Fruit fly (Drosophila melanogaster) whole organism, prepupa: ENCODE data around the gene CG2865.

Experiments
- CG10631 ChIP-seq: fragments of 200-800 bp; sonication (Bioruptor generic); optimal IDR thresholded peaks from 2 replicates; lab custom pipeline; 2016; ENCODE audit warnings: missing biosample characterization, missing genetic modification characterization
- CG10669 ChIP-seq: fragments of 200-800 bp; sonication (Bioruptor generic); optimal IDR thresholded peaks from 3 replicates; lab custom pipeline; 2018; ENCODE audit warnings: missing biosample characterization, mild to moderate bottlenecking, missing genetic modification characterization, moderate library complexity
- CG11294 ChIP-seq: fragments of 200-800 bp; sonication (Bioruptor generic); IDR thresholded peaks from 2 replicates; pipeline ENCODE4 v1.3.6; 2022; ENCODE audit warnings: missing biosample characterization, missing genetic modification characterization
- CG11762 ChIP-seq: fragments of 200-800 bp; sonication (Bioruptor generic); optimal IDR thresholded peaks from 3 replicates; lab custom pipeline; 2016; ENCODE audit warnings: missing biosample characterization, missing genetic modification characterization; ENCODE audit not compliant: insufficient read depth
- CG15336 ChIP-seq: fragments of 200-800 bp; sonication (Bioruptor generic); IDR thresholded peaks from 2 replicates; pipeline ENCODE4 v1.3.6; 2022; ENCODE audit warnings: missing biosample characterization, missing genetic modification characterization
- CG1621 ChIP-seq: fragments of 200-800 bp; sonication (Bioruptor generic); optimal IDR thresholded peaks from 3 replicates; lab custom pipeline; 2018; ENCODE audit warnings: missing biosample characterization, mild to moderate bottlenecking, missing genetic modification characterization
- CG16779 ChIP-seq: fragments of 200-800 bp; sonication (Bioruptor generic); optimal IDR thresholded peaks from 3 replicates; lab custom pipeline; 2017; ENCODE audit warnings: missing biosample characterization, mild to moderate bottlenecking, missing genetic modification characterization
- CG3032 ChIP-seq: fragments of 200-800 bp; optimal IDR thresholded peaks from 2 replicates; lab custom pipeline; 2019; ENCODE audit warnings: missing biosample characterization, mild to moderate bottlenecking, missing genetic modification characterization, moderate library complexity
- CG6163 ChIP-seq: fragments of 200-800 bp; sonication (Bioruptor generic); IDR thresholded peaks from 3 replicates; pipeline ENCODE4 v1.3.6; 2022; ENCODE audit warnings: missing biosample characterization, missing genetic modification characterization
- CG6276 ChIP-seq: fragments of 200-800 bp; sonication (Bioruptor generic); optimal IDR thresholded peaks from 2 replicates; lab custom pipeline; 2017; ENCODE audit warnings: missing biosample characterization, mild to moderate bottlenecking, missing genetic modification characterization
- CG6808 ChIP-seq: fragments of 200-800 bp; sonication (Bioruptor generic); optimal IDR thresholded peaks from 3 replicates; lab custom pipeline; 2017; ENCODE audit warnings: missing biosample characterization, missing genetic modification characterization, mild to moderate bottlenecking, moderate library complexity, missing genetic modification reagents
- CG6854 ChIP-seq: fragments of 200-800 bp; sonication (Bioruptor generic); optimal IDR thresholded peaks from 2 replicates; lab custom pipeline; 2017; ENCODE audit warnings: missing biosample characterization, mild to moderate bottlenecking, missing genetic modification characterization
- CG7368 ChIP-seq: fragments of 200-800 bp; sonication (Bioruptor generic); optimal IDR thresholded peaks from 3 replicates; lab custom pipeline; 2016; ENCODE audit warnings: missing biosample characterization, missing genetic modification characterization
- CG8119 ChIP-seq: fragments of 200-800 bp; sonication (Bioruptor generic); IDR thresholded peaks from 3 replicates; pipeline ENCODE4 v1.3.6; 2022; ENCODE audit warnings: missing biosample characterization, missing genetic modification characterization
- CG8319 ChIP-seq: fragments of 200-800 bp; sonication (Bioruptor generic); optimal IDR thresholded peaks from 3 replicates; lab custom pipeline; 2016; ENCODE audit warnings: missing biosample characterization, missing genetic modification characterization
- CG9139 ChIP-seq: fragments of 200-800 bp; sonication (Bioruptor generic); optimal IDR thresholded peaks from 3 replicates; lab custom pipeline; 2017; ENCODE audit warnings: missing biosample characterization, mild to moderate bottlenecking, missing genetic modification characterization
- Eip75B ChIP-seq: fragments of 200-800 bp; sonication (Bioruptor generic); optimal IDR thresholded peaks from 3 replicates; lab custom pipeline; 2016; ENCODE audit warnings: missing biosample characterization, missing genetic modification characterization
- Eip78C ChIP-seq: fragments of 200-800 bp; sonication (Bioruptor generic); peaks from one replicate; lab custom pipeline; 2016; ENCODE audit warnings: missing biosample characterization, missing genetic modification characterization
- Eip93F ChIP-seq: fragments of 200-800 bp; sonication (Bioruptor generic); optimal IDR thresholded peaks from 2 replicates; lab custom pipeline; 2016; ENCODE audit warnings: missing biosample characterization, mild to moderate bottlenecking, missing genetic modification characterization
- Ets21C ChIP-seq: fragments of 200-800 bp; sonication (Bioruptor generic); optimal IDR thresholded peaks from 3 replicates; lab custom pipeline; 2016; ENCODE audit warnings: missing biosample characterization, missing genetic modification characterization
- Gug ChIP-seq: fragments of 200-800 bp; sonication (Bioruptor generic); IDR thresholded peaks from 2 replicates; pipeline ENCODE4 v1.3.6; 2022; ENCODE audit warnings: missing biosample characterization, missing genetic modification characterization
- Hr38 ChIP-seq: sonication (Bioruptor generic); optimal IDR thresholded peaks from 2 replicates; lab custom pipeline; 2016; ENCODE audit warnings: missing biosample characterization, missing genetic modification characterization
- Hr39 ChIP-seq: fragments of 200-800 bp; sonication (Bioruptor generic); optimal IDR thresholded peaks from 2 replicates; lab custom pipeline; 2016; ENCODE audit warnings: missing biosample characterization, missing genetic modification characterization
- Hr4 ChIP-seq: fragments of 200-800 bp; sonication (Bioruptor generic); optimal IDR thresholded peaks from 3 replicates; lab custom pipeline; 2016; ENCODE audit warnings: missing biosample characterization, missing genetic modification characterization
- Met ChIP-seq: fragments of 200-800 bp; sonication (Bioruptor generic); optimal IDR thresholded peaks from 3 replicates; lab custom pipeline; 2016; ENCODE audit warnings: missing biosample characterization, missing genetic modification characterization
- Sox102F ChIP-seq: fragments of 200-800 bp; sonication (Bioruptor generic); optimal IDR thresholded peaks from 2 replicates; lab custom pipeline; 2016; ENCODE audit warnings: missing biosample characterization, mild to moderate bottlenecking, missing genetic modification characterization
- achi ChIP-seq: fragments of 200-800 bp; sonication (Bioruptor generic); optimal IDR thresholded peaks from 3 replicates; lab custom pipeline; 2016; ENCODE audit warnings: missing biosample characterization, missing genetic modification characterization
- cyc ChIP-seq: fragments of 200-800 bp; sonication (Bioruptor generic); optimal IDR thresholded peaks from 3 replicates; lab custom pipeline; 2016; ENCODE audit warnings: missing biosample characterization, missing genetic modification characterization
- dsx ChIP-seq: fragments of 200-800 bp; optimal IDR thresholded peaks from 3 replicates; lab custom pipeline; 2019; ENCODE audit warnings: missing biosample characterization, mild to moderate bottlenecking, missing genetic modification characterization, moderate library complexity; ENCODE audit not compliant: poor library complexity, severe bottlenecking
- eg ChIP-seq: fragments of 200-800 bp; sonication (Bioruptor generic); IDR thresholded peaks from 3 replicates; pipeline ENCODE4 v1.3.6; 2022; ENCODE audit warnings: missing biosample characterization, missing genetic modification characterization
- fd59A ChIP-seq: fragments of 200-800 bp; sonication (Bioruptor generic); optimal IDR thresholded peaks from 2 replicates; lab custom pipeline; 2017; ENCODE audit warnings: missing biosample characterization, mild to moderate bottlenecking, missing genetic modification characterization, missing genetic modification reagents
- fd85E ChIP-seq: fragments of 200-800 bp; sonication (Bioruptor generic); optimal IDR thresholded peaks from 3 replicates; lab custom pipeline; 2016; ENCODE audit warnings: missing biosample characterization, missing genetic modification characterization
- fkh ChIP-seq: fragments of 200-800 bp; sonication (Bioruptor generic); optimal IDR thresholded peaks from 3 replicates; lab custom pipeline; 2017; ENCODE audit warnings: missing biosample characterization, mild to moderate bottlenecking, missing genetic modification characterization, moderate library complexity
- net ChIP-seq: fragments of 200-800 bp; sonication (Bioruptor generic); optimal IDR thresholded peaks from 3 replicates; lab custom pipeline; 2016; ENCODE audit warnings: missing biosample characterization, missing genetic modification characterization
- pdm3 ChIP-seq: fragments of 200-800 bp; sonication (Bioruptor generic); optimal IDR thresholded peaks from 3 replicates; lab custom pipeline; 2016; ENCODE audit warnings: missing biosample characterization, missing genetic modification characterization
- spab ChIP-seq: fragments of 200-800 bp; sonication (Bioruptor generic); optimal IDR thresholded peaks from 2 replicates; lab custom pipeline; 2017; ENCODE audit warnings: missing biosample characterization, mild to moderate bottlenecking, missing genetic modification characterization, missing genetic modification reagents
- ss ChIP-seq, 2 experiments: fragments of 200-800 bp; sonication (Bioruptor generic); optimal IDR thresholded peaks; 2 replicates in 1 of 2; 3 replicates in 1 of 2; lab custom pipeline; 2017 to 2018; ENCODE audit warnings: mild to moderate bottlenecking in 2 of 2, missing biosample characterization in 2 of 2, missing genetic modification characterization in 2 of 2, moderate library complexity in 1 of 2
- svp ChIP-seq: fragments of 200-800 bp; sonication (Bioruptor generic); peaks from one replicate; lab custom pipeline; 2016; ENCODE audit warnings: missing biosample characterization, missing genetic modification characterization
- topi ChIP-seq: fragments of 200-800 bp; sonication (Bioruptor generic); optimal IDR thresholded peaks from 3 replicates; lab custom pipeline; 2016; ENCODE audit warnings: missing biosample characterization, missing genetic modification characterization
- vri ChIP-seq: fragments of 200-800 bp; sonication (Bioruptor generic); optimal IDR thresholded peaks from 3 replicates; lab custom pipeline; 2016; ENCODE audit warnings: missing biosample characterization, mild to moderate bottlenecking, missing genetic modification characterization

CG2865 gene

DNA sequence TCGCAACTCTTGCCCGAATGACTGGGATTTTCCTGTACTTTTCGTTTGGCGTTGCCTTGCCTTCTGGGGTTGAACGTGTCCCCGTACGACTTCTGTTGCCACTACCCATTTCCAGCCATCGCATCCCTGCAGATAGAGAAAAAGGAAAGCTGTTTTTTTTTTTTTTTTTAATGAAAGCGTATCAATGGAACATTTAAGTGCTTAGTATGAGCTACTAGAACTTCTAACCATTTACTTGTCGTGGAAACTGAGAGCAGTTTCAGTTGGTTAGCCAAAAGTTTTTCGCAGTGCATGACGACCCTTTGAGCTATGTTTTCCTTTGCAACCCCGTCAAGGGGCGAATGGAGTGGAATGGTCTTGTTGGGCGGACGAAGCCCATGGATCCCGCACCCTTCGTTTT lies 36.1 kb upstream of the CG2865 start (continued):
- TF ChIP-seq CG1621 (tag; lab: Kevin White, UChicago), result peak; percentile 4
- TF ChIP-seq net (GFP tag; lab: Kevin White, UChicago), result peak; percentile 55
- TF ChIP-seq Eip93F (GFP tag; lab: Kevin White, UChicago), result peak; percentile 43
- peak; percentile 73 for TF ChIP-seq Hr39 (GFP tag; lab: Kevin White, UChicago)
- TF ChIP-seq CG11762 (GFP tag; lab: Kevin White, UChicago), result peak; percentile 43
- TF ChIP-seq cyc, result peak; percentile 73
- no peak for TF ChIP-seq CG16779 (tag; lab: Kevin White, UChicago)
- TF ChIP-seq Hr38 (GFP tag; lab: Kevin White, UChicago), result no peak

DNA sequence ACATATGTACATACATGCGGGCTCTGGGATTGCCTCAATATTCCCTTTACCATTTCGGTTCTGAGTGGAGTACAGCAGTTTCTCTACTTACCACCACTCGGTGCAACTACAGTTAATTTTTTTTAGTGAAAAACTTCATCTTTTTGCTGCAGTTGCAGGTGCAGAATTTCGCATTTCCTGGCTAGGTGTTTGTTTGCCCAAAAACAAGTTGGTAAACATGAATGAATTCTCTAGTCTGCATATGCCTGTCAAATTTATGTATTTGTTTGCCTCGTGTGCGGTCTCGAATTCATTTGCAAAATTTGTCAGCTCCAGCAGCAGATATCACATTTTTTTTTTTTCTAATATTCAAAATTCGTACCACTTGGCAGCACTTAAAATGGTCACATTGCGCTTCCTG lies 33.6 kb upstream of the CG2865 start, which contains the start of gene CG2854:
TSS of gene CG2854 (plus strand) at position 301 of the 400 bp plus-strand sequence.
- TF ChIP-seq vri (GFP tag; lab: Kevin White, UChicago) (no peak), CG7368 (GFP tag; lab: Kevin White, UChicago) (no peak), Ets21C (no peak)

DNA sequence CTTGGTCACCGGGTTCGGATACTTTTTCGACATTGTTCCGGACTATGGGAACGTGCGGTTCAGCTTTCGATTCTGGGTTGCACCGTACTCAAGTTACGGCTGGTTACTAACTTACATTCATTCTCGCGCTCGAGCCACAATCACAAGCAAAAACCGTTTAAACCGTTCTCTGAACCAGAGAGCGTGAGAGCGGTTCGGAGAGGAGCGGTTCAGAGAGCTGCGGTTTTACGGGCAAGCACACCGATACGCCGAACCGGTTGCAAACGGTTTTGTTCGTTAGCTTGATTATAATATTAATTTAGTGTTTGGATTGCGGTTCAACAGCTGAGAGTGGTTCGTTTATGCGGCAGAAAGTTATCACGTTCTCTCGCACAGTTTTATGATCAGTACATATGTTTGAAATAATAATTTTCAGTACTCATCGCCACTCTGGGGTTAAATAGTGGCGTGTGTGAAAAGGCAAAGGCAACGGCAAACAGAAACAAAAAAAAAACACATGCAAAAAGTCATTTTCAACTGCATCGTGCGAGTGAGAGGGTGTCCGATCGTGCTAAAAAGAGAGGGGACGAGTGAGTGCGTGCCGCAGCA lies 32.5 kb upstream of the CG2865 start, which contains the start of gene CG14050:
TSS of gene CG14050 (minus strand) at position 560 of the 588 bp plus-strand sequence.
- TF ChIP-seq Eip78C (GFP tag; lab: Kevin White, UChicago) (peak; percentile 18), ss (GFP tag; optimal IDR thresholded peaks at IDR 0.05; lab: Kevin White, UChicago) (peak in 1 of 2 experiments; percentile 47), fkh (GFP tag; lab: Kevin White, UChicago) (no peak), eg (GFP tag; lab: Robert Waterston, UW) (no peak), topi (peak; percentile 8), CG11294 (GFP tag; lab: Robert Waterston, UW) (no peak), cyc (no peak), CG10631 (GFP tag; lab: Kevin White, UChicago) (no peak), achi (GFP tag; lab: Kevin White, UChicago) (no peak), Met (GFP tag; lab: Kevin White, UChicago) (no peak)

DNA sequence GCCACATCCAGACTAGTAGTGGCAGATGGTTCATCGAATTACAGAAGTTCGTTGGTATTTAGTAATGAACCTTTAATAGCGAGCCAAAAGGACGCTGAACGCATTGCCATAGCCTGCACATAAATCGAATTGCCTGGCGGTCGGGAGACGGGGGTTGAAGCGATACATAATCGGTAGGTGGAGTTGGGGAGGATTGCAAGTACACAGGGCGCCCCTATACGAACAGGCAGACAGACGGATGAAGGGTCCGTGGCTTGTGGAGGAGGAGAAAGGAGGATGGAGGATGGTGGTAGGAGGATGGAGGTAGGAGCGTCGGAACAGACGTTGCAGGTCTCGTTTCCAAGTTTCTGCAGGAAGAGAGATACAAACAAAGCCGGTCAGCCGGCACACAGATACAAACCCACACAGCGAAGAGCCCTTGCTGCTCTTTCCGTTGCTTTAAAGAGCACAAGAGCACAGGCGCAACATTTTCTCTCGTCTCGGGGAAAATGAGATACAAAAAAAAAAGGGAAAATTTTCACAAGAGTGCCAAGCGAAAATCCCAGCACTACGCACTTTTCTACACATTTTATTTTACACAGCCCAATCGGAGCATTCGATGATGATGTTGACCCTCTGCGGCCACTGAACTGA lies 30.6 kb upstream of the CG2865 start:
- TF ChIP-seq ss (GFP tag; optimal IDR thresholded peaks at IDR 0.05; lab: Kevin White, UChicago), result peak; percentile 41 to 57
- TF ChIP-seq CG15336, result no peak
- peak; percentile 17 for TF ChIP-seq dsx
- peak; percentile 24 for TF ChIP-seq CG9139 (GFP tag; lab: Kevin White, UChicago)
- TF ChIP-seq CG11294 (GFP tag; lab: Robert Waterston, UW), result no peak
- TF ChIP-seq CG8119 (GFP tag; lab: Robert Waterston, UW), result no peak
- TF ChIP-seq Eip78C (GFP tag; lab: Kevin White, UChicago), result peak; percentile 34
- TF ChIP-seq, all 60 proteins: peak for 4

DNA sequence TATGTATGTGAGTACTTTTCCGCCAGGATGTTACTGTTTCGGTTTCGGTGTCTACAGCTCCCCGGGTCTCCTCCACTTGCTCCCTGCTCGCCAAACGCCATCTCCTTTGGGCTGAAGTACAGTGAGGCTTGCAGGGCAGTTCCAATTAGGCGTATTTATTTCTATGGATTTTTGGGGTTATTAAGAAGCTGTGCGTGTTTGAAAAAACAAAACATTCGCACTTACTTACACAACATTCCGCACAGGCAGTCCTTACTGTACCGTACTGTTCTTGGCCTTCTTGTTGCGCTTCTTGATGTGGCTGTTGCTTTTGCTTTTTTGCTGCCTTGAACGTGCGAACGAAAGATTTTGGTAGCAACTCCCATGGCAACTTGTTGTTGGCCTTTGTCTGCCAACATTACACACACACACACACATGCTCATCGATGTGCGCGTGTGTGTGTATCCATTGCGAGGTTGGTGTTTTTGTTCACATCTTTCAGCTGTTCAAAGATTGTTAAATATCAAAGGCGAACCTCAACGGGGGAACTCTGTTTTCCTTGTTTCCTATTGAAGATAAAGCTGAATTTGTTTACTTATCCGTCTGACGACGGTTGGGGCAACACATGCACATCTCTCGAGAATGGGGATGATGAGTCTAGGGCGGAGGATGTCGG lies 28.8 kb upstream of the CG2865 start:
- TF ChIP-seq Hr4 (GFP tag; lab: Kevin White, UChicago), result peak; percentile 13
- TF ChIP-seq cyc, result peak; percentile 98
- TF ChIP-seq Sox102F (GFP tag; lab: Kevin White, UChicago), result peak; percentile 96
- TF ChIP-seq eg (GFP tag; lab: Robert Waterston, UW), result peak; percentile 67
- TF ChIP-seq CG6163 (GFP tag; lab: Robert Waterston, UW), result peak; percentile 95
- TF ChIP-seq CG8319 (GFP tag; lab: Kevin White, UChicago), result peak; percentile 79
- peak; percentile 99 for TF ChIP-seq svp (GFP tag; lab: Kevin White, UChicago)
- peak; percentile 87 for TF ChIP-seq CG10669 (GFP tag; lab: Kevin White, UChicago)
- peak; percentile 85 for TF ChIP-seq CG7368 (GFP tag; lab: Kevin White, UChicago)
- TF ChIP-seq vri (GFP tag; lab: Kevin White, UChicago), result peak; percentile 94
- TF ChIP-seq Gug (GFP tag; lab: Robert Waterston, UW), result peak; percentile 71
- TF ChIP-seq fd85E, result peak; percentile 69
- no peak for TF ChIP-seq CG16779 (tag; lab: Kevin White, UChicago)
- TF ChIP-seq CG6854 (GFP tag; lab: Kevin White, UChicago), result peak; percentile 89
- peak; percentile 85 for TF ChIP-seq Eip75B (GFP tag; lab: Kevin White, UChicago)
- peak; percentile 82 for TF ChIP-seq CG3032 (tag; lab: Kevin White, UChicago)
- peak; percentile 82 for TF ChIP-seq CG6808 (GFP tag; lab: Kevin White, UChicago)
- peak; percentile 96 for TF ChIP-seq topi
- peak; percentile 98 for TF ChIP-seq Hr39 (GFP tag; lab: Kevin White, UChicago)
- peak; percentile 14 for TF ChIP-seq CG6276 (GFP tag; lab: Kevin White, UChicago)
- TF ChIP-seq spab (GFP tag; lab: Kevin White, UChicago), result peak; percentile 85
- peak; percentile 91 for TF ChIP-seq fd59A (GFP tag; lab: Kevin White, UChicago)
- peak; percentile 89 for TF ChIP-seq pdm3
- peak; percentile 96 for TF ChIP-seq Ets21C
